Worm (Caenorhabditis elegans) whole organism, L4 larva: ENCODE measurements around the gene F49C12.6.
A peak's percentile ranks its signal among the peaks of the same experiment; 100 is the strongest.

Experiments used
- D1046.2 ChIP-seq: fragments of 200-800 bp; sonication (Bioruptor generic); IDR thresholded peaks from 2 replicates; pipeline ENCODE4 v1.3.6; 2022; ENCODE audit warnings: missing genetic modification characterization, missing compliant biosample characterization
- R02D3.7 ChIP-seq: fragments of 150-350 bp; sonication (generic microtip); optimal IDR thresholded peaks from 3 replicates; lab custom pipeline; 2014; ENCODE audit warnings: missing biosample characterization, missing genetic modification characterization
- T20F7.1 ChIP-seq: fragments of 200-800 bp; sonication (Bioruptor generic); optimal IDR thresholded peaks from 2 replicates; lab custom pipeline; 2018; ENCODE audit warnings: mild to moderate bottlenecking, missing genetic modification characterization, missing compliant biosample characterization
- Y48G9A.11 ChIP-seq: fragments of 200-800 bp; sonication (Bioruptor generic); IDR thresholded peaks from 2 replicates; pipeline ENCODE4 v1.3.6; 2022; ENCODE audit warnings: missing genetic modification reagents, missing genetic modification characterization, missing compliant biosample characterization
- aha-1 ChIP-seq: fragments of 150-350 bp; peaks from one replicate; lab custom pipeline; 2014; ENCODE audit warnings: missing biosample characterization, missing genetic modification characterization
- aly-2 ChIP-seq: sonication (generic microtip); optimal IDR thresholded peaks from 2 replicates; lab custom pipeline; 2018; ENCODE audit warnings: missing biosample characterization, missing genetic modification characterization
- arid-1 ChIP-seq: fragments of 200-800 bp; sonication (Bioruptor generic); conservative IDR thresholded peaks from 2 replicates; pipeline ENCODE4 v1.3.6; 2022; ENCODE audit warnings: missing genetic modification reagents, missing genetic modification characterization, missing compliant biosample characterization
- ceh-20 ChIP-seq: fragments of 200-800 bp; sonication (Bioruptor generic); IDR thresholded peaks from 2 replicates; pipeline ENCODE4 v1.3.6; 2022; ENCODE audit warnings: missing genetic modification reagents, missing genetic modification characterization, missing compliant biosample characterization
- ceh-32 ChIP-seq: sonication (generic microtip); optimal IDR thresholded peaks from 2 replicates; lab custom pipeline; 2016; ENCODE audit warnings: mild to moderate bottlenecking, missing genetic modification characterization, missing compliant biosample characterization; ENCODE audit not compliant: poor library complexity
- ceh-62 ChIP-seq: sonication (generic microtip); optimal IDR thresholded peaks from 2 replicates; lab custom pipeline; 2017; ENCODE audit warnings: missing biosample characterization, missing genetic modification characterization
- cey-2 ChIP-seq: sonication (generic microtip); optimal IDR thresholded peaks from 3 replicates; lab custom pipeline; 2017; ENCODE audit warnings: missing genetic modification characterization, mild to moderate bottlenecking, missing compliant biosample characterization, antibody characterized with exemption, borderline replicate concordance; ENCODE audit not compliant: insufficient read depth
- daf-16 ChIP-seq, 3 experiments: sonication (generic microtip); optimal IDR thresholded peaks; 2 replicates each; lab custom pipeline; 2016 to 2017; ENCODE audit warnings: missing genetic modification characterization in 3 of 3, missing genetic modification reagents in 3 of 3, mild to moderate bottlenecking in 2 of 3, missing compliant biosample characterization in 2 of 3, missing biosample characterization in 1 of 3, moderate library complexity in 1 of 3
- dmd-6 ChIP-seq: fragments of 200-800 bp; sonication (Bioruptor generic); IDR thresholded peaks from 2 replicates; pipeline ENCODE4 v1.3.6; 2022; ENCODE audit warnings: missing genetic modification reagents, missing genetic modification characterization, missing compliant biosample characterization
- dpl-1 ChIP-seq: fragments of 150-350 bp; optimal IDR thresholded peaks from 2 replicates; lab custom pipeline; 2014; ENCODE audit warnings: missing biosample characterization, missing genetic modification reagents, missing genetic modification characterization
- dve-1 ChIP-seq: sonication (generic microtip); optimal IDR thresholded peaks from 2 replicates; lab custom pipeline; 2017; ENCODE audit warnings: antibody characterized with exemption, mild to moderate bottlenecking, missing genetic modification characterization, missing compliant biosample characterization; ENCODE audit not compliant: insufficient read depth
- fos-1 ChIP-seq: fragments of 150-350 bp; optimal IDR thresholded peaks from 2 replicates; lab custom pipeline; 2014; ENCODE audit warnings: missing biosample characterization, missing genetic modification characterization
- gei-8 ChIP-seq: fragments of 200-800 bp; sonication (Bioruptor generic); optimal IDR thresholded peaks from 2 replicates; lab custom pipeline; 2018; ENCODE audit warnings: mild to moderate bottlenecking, missing genetic modification characterization, missing compliant biosample characterization
- hlh-11 ChIP-seq: fragments of 200-800 bp; sonication (Bioruptor generic); optimal IDR thresholded peaks from 2 replicates; lab custom pipeline; 2018; ENCODE audit warnings: mild to moderate bottlenecking, missing genetic modification characterization, missing compliant biosample characterization
- hlh-30 ChIP-seq: sonication (generic microtip); optimal IDR thresholded peaks from 2 replicates; lab custom pipeline; 2017; ENCODE audit warnings: antibody characterized with exemption, mild to moderate bottlenecking, missing genetic modification characterization, missing compliant biosample characterization; ENCODE audit not compliant: insufficient read depth
- hmg-1.1 ChIP-seq: fragments of 200-800 bp; sonication (Bioruptor generic); IDR thresholded peaks from 2 replicates; pipeline ENCODE4 v1.3.6; 2022; ENCODE audit warnings: missing genetic modification reagents, missing genetic modification characterization, missing compliant biosample characterization
- lim-7 ChIP-seq: fragments of 200-800 bp; sonication (Bioruptor generic); IDR thresholded peaks from 2 replicates; pipeline ENCODE4 v1.3.6; 2022; ENCODE audit warnings: missing genetic modification characterization, missing compliant biosample characterization
- lin-1 ChIP-seq: fragments of 200-800 bp; sonication (Bioruptor generic); IDR thresholded peaks from 2 replicates; pipeline ENCODE4 v1.3.6; 2022; ENCODE audit warnings: missing genetic modification reagents, missing genetic modification characterization, missing compliant biosample characterization
- lin-13 ChIP-seq: fragments of 150-350 bp; optimal IDR thresholded peaks from 2 replicates; lab custom pipeline; 2014; ENCODE audit warnings: missing biosample characterization, missing genetic modification reagents, missing genetic modification characterization
- lin-38 ChIP-seq: fragments of 200-800 bp; sonication (Bioruptor generic); IDR thresholded peaks from 2 replicates; pipeline ENCODE4 v1.3.6; 2022; ENCODE audit warnings: missing genetic modification reagents, missing genetic modification characterization, missing compliant biosample characterization
- lsy-2 ChIP-seq, 2 experiments: fragments of 150-350 bp in 1 of 2; sonication (generic microtip) in 1 of 2; optimal IDR thresholded peaks; 2 replicates each; lab custom pipeline; 2014 to 2017; ENCODE audit warnings: missing biosample characterization in 2 of 2, missing genetic modification characterization in 2 of 2
- mep-1 ChIP-seq: fragments of 150-350 bp; sonication (generic microtip); optimal IDR thresholded peaks from 3 replicates; lab custom pipeline; 2014; ENCODE audit warnings: missing biosample characterization, missing genetic modification characterization
- mes-2 ChIP-seq: sonication (generic microtip); optimal IDR thresholded peaks from 2 replicates; lab custom pipeline; 2016; ENCODE audit warnings: missing genotype, mild to moderate bottlenecking, missing genetic modification characterization, missing compliant biosample characterization; ENCODE audit not compliant: poor library complexity, severe bottlenecking
- mxl-2 ChIP-seq: fragments of 200-800 bp; sonication (Bioruptor generic); conservative IDR thresholded peaks from 2 replicates; pipeline ENCODE4 v1.3.6; 2022; ENCODE audit warnings: missing genetic modification reagents, missing genetic modification characterization, missing compliant biosample characterization
- nhr-237 ChIP-seq: sonication (generic microtip); optimal IDR thresholded peaks from 2 replicates; lab custom pipeline; 2017; ENCODE audit warnings: missing biosample characterization, missing genetic modification characterization
- nhr-25 ChIP-seq: sonication (generic microtip); optimal IDR thresholded peaks from 2 replicates; lab custom pipeline; 2017; ENCODE audit warnings: missing genetic modification characterization, mild to moderate bottlenecking, missing compliant biosample characterization, antibody characterized with exemption, moderate library complexity, borderline replicate concordance; ENCODE audit not compliant: insufficient read depth
- nhr-28 ChIP-seq: fragments of 150-350 bp; optimal IDR thresholded peaks from 2 replicates; lab custom pipeline; 2014; ENCODE audit warnings: missing biosample characterization, missing genetic modification characterization
- nhr-42 ChIP-seq: fragments of 200-800 bp; sonication (Bioruptor generic); IDR thresholded peaks from 2 replicates; pipeline ENCODE4 v1.3.6; 2022; ENCODE audit warnings: missing genetic modification characterization, missing compliant biosample characterization
- nhr-48 ChIP-seq: sonication (generic microtip); optimal IDR thresholded peaks from 2 replicates; lab custom pipeline; 2016; ENCODE audit warnings: mild to moderate bottlenecking, missing genetic modification characterization, missing compliant biosample characterization
- nhr-6 ChIP-seq: fragments of 150-350 bp; optimal IDR thresholded peaks from 2 replicates; lab custom pipeline; 2014; ENCODE audit warnings: missing biosample characterization, missing genetic modification characterization
- nhr-77 ChIP-seq: fragments of 150-350 bp; optimal IDR thresholded peaks from 2 replicates; lab custom pipeline; 2014; ENCODE audit warnings: missing biosample characterization, missing genetic modification characterization
- pha-4 ChIP-seq, 2 experiments: fragments of 150-350 bp in 1 of 2; fragments of 200-800 bp in 1 of 2; sonication (Bioruptor generic) in 1 of 2; IDR thresholded peaks in 1 of 2; optimal IDR thresholded peaks in 1 of 2; 2 replicates each; pipeline versions ENCODE4 v1.3.6 to Lab custom; 2014 to 2022; ENCODE audit warnings: missing genetic modification characterization in 2 of 2, missing genetic modification reagents in 2 of 2, missing biosample characterization in 1 of 2, missing compliant biosample characterization in 1 of 2
- pqm-1 ChIP-seq: sonication (generic microtip); optimal IDR thresholded peaks from 2 replicates; lab custom pipeline; 2017; ENCODE audit warnings: missing biosample characterization, missing genetic modification characterization
- snpc-4 ChIP-seq: fragments of 150-350 bp; optimal IDR thresholded peaks from 2 replicates; lab custom pipeline; 2014; ENCODE audit warnings: missing biosample characterization, missing genetic modification characterization
- unc-130 ChIP-seq: sonication (generic microtip); optimal IDR thresholded peaks from 2 replicates; lab custom pipeline; 2016; ENCODE audit warnings: missing genetic modification reagents, missing genetic modification characterization, missing compliant biosample characterization
- ztf-7 ChIP-seq: fragments of 150-350 bp; optimal IDR thresholded peaks from 2 replicates; lab custom pipeline; 2014; ENCODE audit warnings: missing biosample characterization, missing genetic modification characterization

F49C12.6 gene

DNA sequence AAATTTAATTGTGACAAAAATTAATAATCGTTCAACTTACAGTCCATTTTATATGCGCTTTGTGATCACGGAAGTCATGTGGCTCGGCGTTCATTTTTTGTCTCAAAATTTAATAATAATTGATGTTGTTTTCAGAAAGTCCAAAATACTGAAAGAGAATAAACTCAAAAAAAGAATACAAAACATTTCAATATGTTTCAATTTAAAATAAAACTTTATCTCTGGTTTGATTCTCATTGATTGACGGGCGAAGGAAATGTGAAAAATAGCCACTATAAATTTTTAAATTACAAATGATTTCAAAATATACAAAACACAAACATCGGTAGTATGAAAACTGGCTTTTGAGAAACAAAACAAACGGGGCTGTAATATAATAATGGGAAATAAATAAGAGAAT is 30.3 kb upstream of the F49C12.6 start, which contains the start of gene T20D3.6:
T20D3.6 (minus strand) TSS at position 101 of the 400 bp plus-strand sequence.
- no peak for TF ChIP-seq cey-2 (tag; lab: Kevin White, UChicago)
- TF ChIP-seq daf-16 (GFP tag; optimal IDR thresholded peaks at IDR 0.05; lab: Kevin White, UChicago), result no peak
- TF ChIP-seq daf-16 (tag; optimal IDR thresholded peaks at IDR 0.05; lab: Kevin White, UChicago), result peak; percentile 17
- TF ChIP-seq T20F7.1 (GFP tag; lab: Kevin White, UChicago), result peak; percentile 28
- TF ChIP-seq, all 104 proteins: peak for 2

DNA sequence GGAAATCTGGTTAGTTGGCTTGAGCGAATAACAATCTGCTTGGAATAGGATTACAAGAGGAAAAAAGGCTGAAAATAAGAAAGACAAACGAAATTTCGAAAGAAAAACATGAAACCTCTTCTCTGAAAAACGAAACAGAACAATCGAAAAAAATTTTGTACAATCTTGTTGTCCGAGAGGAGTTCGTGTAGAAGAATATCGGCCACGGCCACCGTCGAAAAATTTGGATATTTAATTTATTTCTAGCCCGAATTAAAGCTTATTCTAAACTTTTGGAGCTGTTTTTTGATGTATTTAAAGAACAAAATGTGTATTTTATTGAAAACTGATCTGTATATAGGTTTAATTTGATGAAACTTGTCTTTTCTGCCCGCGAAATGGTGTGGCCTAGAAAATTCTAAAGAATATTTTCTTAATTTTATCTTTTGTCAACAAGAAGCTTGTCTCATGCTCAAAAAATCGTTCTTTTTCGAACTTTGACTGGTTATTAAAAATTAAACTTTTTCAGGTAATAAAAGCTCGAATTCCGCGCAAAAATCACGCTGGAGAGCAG is 27.7 kb upstream of the F49C12.6 start, which contains the start of gene T20D3.5:
T20D3.5 (plus strand) TSS at position 503 of the 553 bp plus-strand sequence.
- TF ChIP-seq mes-2 (tag; lab: Kevin White, UChicago), result peak; percentile 66
- TF ChIP-seq unc-130 (GFP tag; lab: Kevin White, UChicago), result peak; percentile 67
- TF ChIP-seq R02D3.7 (tag; lab: Kevin White, UChicago), result no peak
- TF ChIP-seq ceh-32, result no peak
- TF ChIP-seq aly-2, result no peak
- TF ChIP-seq Y48G9A.11 (GFP tag; lab: Robert Waterston, UW), result no peak
- TF ChIP-seq pha-4 (GFP tag; IDR thresholded peaks at IDR 0.05; lab: Robert Waterston, UW), result no peak
- no peak for TF ChIP-seq pha-4 (tag; optimal IDR thresholded peaks at IDR 0.05; lab: Kevin White, UChicago)
- no peak for TF ChIP-seq nhr-25
- no peak for TF ChIP-seq fos-1
- TF ChIP-seq gei-8 (GFP tag; lab: Kevin White, UChicago), result no peak
- TF ChIP-seq ztf-7 (tag; lab: Kevin White, UChicago), result no peak
- no peak for TF ChIP-seq ceh-62 (tag; lab: Kevin White, UChicago)

DNA sequence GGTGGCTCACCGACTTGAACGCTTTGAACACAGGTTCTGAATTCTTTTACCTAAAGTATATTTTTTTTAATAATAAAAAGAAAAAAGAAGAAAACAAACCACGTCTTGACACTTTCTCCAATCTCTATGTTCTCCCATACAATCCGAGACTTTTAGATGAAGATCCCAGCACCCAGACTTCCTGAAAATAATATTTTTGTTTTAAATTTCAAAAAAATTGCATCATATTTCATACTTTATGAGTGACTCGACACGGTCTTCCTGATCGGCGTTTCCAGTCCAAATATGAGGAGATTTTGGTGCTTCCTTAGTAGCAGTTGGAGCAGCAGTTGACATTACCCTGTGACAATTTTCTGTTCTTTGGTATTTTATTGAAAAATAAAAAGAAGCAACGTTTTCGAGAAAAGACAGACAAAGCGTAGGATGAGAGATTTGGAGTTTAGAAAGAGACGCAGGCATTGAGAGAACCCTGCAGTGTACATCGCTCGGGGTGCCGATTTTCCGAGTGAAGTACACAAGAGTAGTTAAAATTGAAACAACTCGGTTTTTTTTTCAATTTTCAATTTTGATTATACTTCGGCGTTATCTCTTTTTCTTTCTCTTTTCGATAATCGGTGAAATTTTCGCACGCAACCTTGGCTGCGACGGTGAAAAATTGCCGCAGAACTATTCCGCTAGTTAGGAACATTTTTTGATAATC is 26.8 kb upstream of the F49C12.6 start, which contains the start of the genes coa-4 and T20D3.14:
coa-4 (minus strand) TSS at position 51 of the 700 bp plus-strand sequence.
T20D3.14 (minus strand) TSS at position 358 of the 700 bp plus-strand sequence.
- 0 out of 2 replicates have a peak, but pooled peaks have one; percentile 40 for TF ChIP-seq hmg-1.1 (GFP tag; lab: Robert Waterston, UW)
- peak; percentile 55 for TF ChIP-seq mep-1 (tag; lab: Kevin White, UChicago)
- TF ChIP-seq snpc-4 (tag; lab: Kevin White, UChicago), result no peak
- no peak for TF ChIP-seq nhr-237 (tag; lab: Kevin White, UChicago)
- TF ChIP-seq hlh-30 (tag; lab: Kevin White, UChicago), result peak; percentile 57
- no peak for TF ChIP-seq nhr-6 (tag; lab: Kevin White, UChicago)
- no peak for TF ChIP-seq ceh-32
- TF ChIP-seq lin-38, result peak; percentile 29; the same call in 1 of the 2 replicates
- TF ChIP-seq ceh-20 (GFP tag; lab: Robert Waterston, UW), result 0 out of 2 replicates have a peak, but pooled peaks have one; percentile 8
- peak; percentile 24 for TF ChIP-seq pqm-1
- no peak for TF ChIP-seq pha-4 (GFP tag; IDR thresholded peaks at IDR 0.05; lab: Robert Waterston, UW)
- TF ChIP-seq pha-4 (tag; optimal IDR thresholded peaks at IDR 0.05; lab: Kevin White, UChicago), result peak; percentile 40
- TF ChIP-seq mes-2 (tag; lab: Kevin White, UChicago), result peak; percentile 56
- TF ChIP-seq hlh-11 (tag; lab: Kevin White, UChicago), result peak; percentile 64
- TF ChIP-seq nhr-28, result peak; percentile 27
- no peak for TF ChIP-seq ceh-62 (tag; lab: Kevin White, UChicago)
- no peak for TF ChIP-seq unc-130 (GFP tag; lab: Kevin White, UChicago)
- TF ChIP-seq dve-1 (tag; lab: Kevin White, UChicago), result peak; percentile 69
- TF ChIP-seq D1046.2, result no peak
- TF ChIP-seq nhr-77 (tag; lab: Kevin White, UChicago), result peak; percentile 23
- TF ChIP-seq mxl-2, result no peak
- no peak for TF ChIP-seq lin-13 (GFP tag; lab: Kevin White, UChicago)
- TF ChIP-seq lsy-2 (tag; optimal IDR thresholded peaks at IDR 0.05; lab: Kevin White, UChicago), result peak in 1 of 2 experiments; percentile 57
- no peak for TF ChIP-seq daf-16 (GFP tag; optimal IDR thresholded peaks at IDR 0.05; lab: Kevin White, UChicago)
- TF ChIP-seq daf-16 (tag; optimal IDR thresholded peaks at IDR 0.05; lab: Kevin White, UChicago), result peak; percentile 64
- no peak for TF ChIP-seq arid-1 (GFP tag; lab: Robert Waterston, UW)
- TF ChIP-seq aha-1 (tag; lab: Kevin White, UChicago), result peak; percentile 63
- TF ChIP-seq dpl-1 (GFP tag; lab: Kevin White, UChicago), result peak; percentile 35
- peak; percentile 49; the same call in 1 of the 2 replicates for TF ChIP-seq lin-1 (GFP tag; lab: Robert Waterston, UW)
- TF ChIP-seq nhr-42 (GFP tag; lab: Robert Waterston, UW), result no peak
- peak; percentile 75 for TF ChIP-seq dmd-6 (GFP tag; lab: Robert Waterston, UW)
- TF ChIP-seq nhr-48 (tag; lab: Kevin White, UChicago), result no peak
- TF ChIP-seq lim-7 (GFP tag; lab: Robert Waterston, UW), result no peak
